Worm (Caenorhabditis elegans): ENCODE measurements around the gene K10D11.2.

DNA sequence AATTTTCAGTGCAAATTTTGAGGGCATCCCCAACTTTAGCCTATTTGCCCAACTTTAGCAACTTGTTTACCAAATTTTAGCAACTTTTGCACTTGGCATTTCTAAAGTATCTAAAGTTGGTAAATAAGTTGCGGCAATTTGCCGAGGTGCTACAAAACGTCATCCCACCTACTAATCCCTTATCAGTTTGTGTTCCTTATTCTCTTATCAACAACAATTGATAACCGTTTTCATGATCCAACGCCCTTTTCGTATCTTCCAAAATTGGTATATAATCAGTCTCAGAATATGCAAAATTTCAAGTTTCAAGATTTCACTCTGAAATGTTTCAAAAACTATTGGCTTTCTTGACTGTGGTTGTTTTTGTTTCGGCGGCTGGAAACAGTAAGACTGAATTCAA is 5.5 kb upstream of the K10D11.2 start, which contains the start of gene F55G11.4:
- TF ChIP-seq nhr-237 (tag; optimal IDR thresholded peaks at IDR 0.05) (no peak), R02D3.7 (tag; optimal IDR thresholded peaks at IDR 0.05) (no peak), lsy-12 (tag; optimal IDR thresholded peaks at IDR 0.05) (no peak)
